Worm (Caenorhabditis elegans) whole organism, L2 larva: Measurements from ENCODE around the gene C46C2.6.

Source experiments
- alr-1 ChIP-seq: fragments of 150-350 bp; optimal IDR thresholded peaks from 2 replicates; lab custom pipeline; 2014; ENCODE audit warnings: missing biosample characterization, missing genetic modification characterization
- lsy-2 ChIP-seq, 2 experiments: fragments of 150-350 bp in 1 of 2; sonication (generic microtip) in 1 of 2; optimal IDR thresholded peaks; 2 replicates each; lab custom pipeline; 2014 to 2017; ENCODE audit warnings: missing biosample characterization in 2 of 2, missing genetic modification characterization in 2 of 2
- nhr-11 ChIP-seq: fragments of 150-350 bp; optimal IDR thresholded peaks from 2 replicates; lab custom pipeline; 2014; ENCODE audit warnings: missing biosample characterization, missing genetic modification characterization
- unc-39 ChIP-seq: fragments of 150-350 bp; optimal IDR thresholded peaks from 2 replicates; lab custom pipeline; 2014; ENCODE audit warnings: missing biosample characterization, missing genetic modification characterization
- zag-1 ChIP-seq: fragments of 150-350 bp; optimal IDR thresholded peaks from 2 replicates; lab custom pipeline; 2014; ENCODE audit warnings: missing biosample characterization, missing genetic modification characterization
- ztf-11 ChIP-seq: sonication (generic microtip); optimal IDR thresholded peaks from 2 replicates; lab custom pipeline; 2017; ENCODE audit warnings: missing biosample characterization, missing genetic modification characterization

- TF ChIP-seq lsy-2 (tag; optimal IDR thresholded peaks at IDR 0.05; lab: Kevin White, UChicago) (no peak), ztf-11 (tag; lab: Kevin White, UChicago) (no peak), alr-1 (tag; lab: Kevin White, UChicago) (no peak), nhr-11 (tag; lab: Kevin White, UChicago) (no peak), zag-1 (no peak), unc-39 (tag; lab: Kevin White, UChicago) (no peak)
Observed at ce11 chrIV:9184547-9184946, 27.7 kb upstream of the C46C2.6 start, which contains the start of gene C07C7.1.
